Worm (Caenorhabditis elegans) whole organism, L1 larva: Measurements from ENCODE around the gene K08H10.6.
A peak's percentile ranks its signal among the peaks of the same experiment; 100 is the strongest.

Experiments
- C16A3.4 ChIP-seq: fragments of 150-350 bp; optimal IDR thresholded peaks from 2 replicates; lab custom pipeline; 2014; ENCODE audit warnings: missing biosample characterization, missing genetic modification characterization
- aly-2 ChIP-seq: fragments of 150-350 bp; optimal IDR thresholded peaks from 2 replicates; lab custom pipeline; 2014; ENCODE audit warnings: missing biosample characterization, missing genetic modification characterization
- blmp-1 ChIP-seq: fragments of 150-350 bp; optimal IDR thresholded peaks from 2 replicates; lab custom pipeline; 2014; ENCODE audit warnings: missing biosample characterization, missing genetic modification characterization
- ceh-8 ChIP-seq: fragments of 200-800 bp; sonication (Bioruptor generic); optimal IDR thresholded peaks from 2 replicates; lab custom pipeline; 2018; ENCODE audit warnings: mild to moderate bottlenecking, missing genetic modification characterization, moderate library complexity, missing compliant biosample characterization
- ceh-82 ChIP-seq, 3 experiments: fragments of 150-350 bp in 1 of 3; sonication (generic microtip) in 2 of 3; optimal IDR thresholded peaks; 2 replicates each; lab custom pipeline; 2014 to 2017; ENCODE audit warnings: missing biosample characterization in 3 of 3, missing genetic modification characterization in 3 of 3
- ceh-88 ChIP-seq: fragments of 200-800 bp; sonication (Bioruptor generic); IDR thresholded peaks from 2 replicates; pipeline ENCODE4 v1.3.6; 2022; ENCODE audit warnings: missing genetic modification characterization, missing compliant biosample characterization
- ces-1 ChIP-seq: fragments of 150-350 bp; optimal IDR thresholded peaks from 2 replicates; lab custom pipeline; 2014; ENCODE audit warnings: missing biosample characterization, missing genetic modification reagents, missing genetic modification characterization
- efl-1 ChIP-seq, 4 experiments: fragments of 150-350 bp; optimal IDR thresholded peaks in 3 of 4; peaks in 1 of 4; 1 replicate in 1 of 4; 2 replicates in 3 of 4; lab custom pipeline; 2014; ENCODE audit warnings: missing biosample characterization in 2 of 4, missing genetic modification characterization in 2 of 4, missing genetic modification reagents in 2 of 4
- egl-27 ChIP-seq, 2 experiments: fragments of 150-350 bp in 1 of 2; sonication (generic microtip); optimal IDR thresholded peaks; 3 replicates each; lab custom pipeline; 2017 to 2018; ENCODE audit warnings: missing biosample characterization in 2 of 2, missing genetic modification characterization in 2 of 2, missing genetic modification reagents in 2 of 2
- elt-2 ChIP-seq: sonication (generic microtip); optimal IDR thresholded peaks from 2 replicates; lab custom pipeline; 2016; ENCODE audit warnings: missing genetic modification characterization, mild to moderate bottlenecking, inconsistent platforms, missing compliant biosample characterization, missing genetic modification reagents
- elt-3 ChIP-seq, 6 experiments: fragments of 150-350 bp in 1 of 6; sonication (generic microtip); optimal IDR thresholded peaks; 2 replicates each; lab custom pipeline; 2017 to 2018; ENCODE audit warnings: missing biosample characterization in 6 of 6, missing genetic modification characterization in 6 of 6, inconsistent platforms in 1 of 6
- ets-5 ChIP-seq: fragments of 200-800 bp; sonication (Bioruptor generic); IDR thresholded peaks from 2 replicates; pipeline ENCODE4 v1.3.6; 2022; ENCODE audit warnings: missing genetic modification characterization, missing compliant biosample characterization
- fkh-10 ChIP-seq: sonication (generic microtip); optimal IDR thresholded peaks from 2 replicates; lab custom pipeline; 2017; ENCODE audit warnings: missing biosample characterization, missing genetic modification reagents, missing genetic modification characterization
- fkh-4 ChIP-seq: sonication (generic microtip); optimal IDR thresholded peaks from 2 replicates; lab custom pipeline; 2016; ENCODE audit warnings: missing compliant biosample characterization, missing genetic modification characterization, borderline replicate concordance
- fkh-8 ChIP-seq: sonication (generic microtip); optimal IDR thresholded peaks from 2 replicates; lab custom pipeline; 2016; ENCODE audit warnings: mild to moderate bottlenecking, missing genetic modification characterization, missing compliant biosample characterization
- fos-1 ChIP-seq: fragments of 150-350 bp; optimal IDR thresholded peaks from 2 replicates; lab custom pipeline; 2014; ENCODE audit warnings: missing biosample characterization, missing genetic modification characterization
- grh-1 ChIP-seq: fragments of 200-800 bp; sonication (Bioruptor generic); IDR thresholded peaks from 2 replicates; pipeline ENCODE4 v1.3.6; 2022; ENCODE audit warnings: missing genetic modification reagents, missing genetic modification characterization, missing compliant biosample characterization
- hlh-17 ChIP-seq: fragments of 200-800 bp; sonication (Bioruptor generic); optimal IDR thresholded peaks from 2 replicates; lab custom pipeline; 2018; ENCODE audit warnings: missing genetic modification characterization, mild to moderate bottlenecking, missing compliant biosample characterization, moderate library complexity, borderline replicate concordance
- irx-1 ChIP-seq: sonication (generic microtip); optimal IDR thresholded peaks from 2 replicates; lab custom pipeline; 2016; ENCODE audit warnings: missing genetic modification characterization, missing compliant biosample characterization
- lin-13 ChIP-seq: fragments of 150-350 bp; optimal IDR thresholded peaks from 2 replicates; lab custom pipeline; 2014; ENCODE audit warnings: missing biosample characterization, missing genetic modification reagents, missing genetic modification characterization
- lin-14 ChIP-seq: fragments of 200-800 bp; sonication (Bioruptor generic); optimal IDR thresholded peaks from 2 replicates; lab custom pipeline; 2018; ENCODE audit warnings: mild to moderate bottlenecking, missing genetic modification characterization, moderate library complexity, missing compliant biosample characterization
- lin-35 ChIP-seq, 2 experiments: fragments of 150-350 bp; optimal IDR thresholded peaks; 2 replicates each; lab custom pipeline; 2014; ENCODE audit warnings: missing biosample characterization in 2 of 2, missing genetic modification characterization in 2 of 2, missing genetic modification reagents in 2 of 2
- lir-3 ChIP-seq: sonication (generic microtip); optimal IDR thresholded peaks from 2 replicates; lab custom pipeline; 2016; ENCODE audit warnings: mild to moderate bottlenecking, missing genetic modification characterization, moderate library complexity, missing compliant biosample characterization; ENCODE audit not compliant: poor library complexity
- lsy-2 ChIP-seq, 2 experiments: fragments of 150-350 bp; optimal IDR thresholded peaks; 2 replicates each; lab custom pipeline; 2014; ENCODE audit warnings: missing biosample characterization in 2 of 2, missing genetic modification characterization in 2 of 2
- mef-2 ChIP-seq: fragments of 150-350 bp; optimal IDR thresholded peaks from 2 replicates; lab custom pipeline; 2014; ENCODE audit warnings: missing biosample characterization, missing genetic modification characterization
- mep-1 ChIP-seq: fragments of 150-350 bp; optimal IDR thresholded peaks from 2 replicates; lab custom pipeline; 2014; ENCODE audit warnings: missing biosample characterization, missing genetic modification characterization
- nhr-47 ChIP-seq: sonication (generic microtip); optimal IDR thresholded peaks from 2 replicates; lab custom pipeline; 2016; ENCODE audit warnings: mild to moderate bottlenecking, missing genetic modification characterization, moderate library complexity, missing compliant biosample characterization
- nhr-71 ChIP-seq: sonication (generic microtip); optimal IDR thresholded peaks from 2 replicates; lab custom pipeline; 2016; ENCODE audit warnings: mild to moderate bottlenecking, missing genetic modification characterization, moderate library complexity, missing compliant biosample characterization
- nhr-77 ChIP-seq: fragments of 150-350 bp; optimal IDR thresholded peaks from 2 replicates; lab custom pipeline; 2014; ENCODE audit warnings: missing biosample characterization, missing genetic modification characterization
- nhr-85 ChIP-seq: sonication (generic microtip); peaks from one replicate; lab custom pipeline; 2016; ENCODE audit warnings: missing genetic modification characterization, inconsistent platforms, missing compliant biosample characterization
- pax-3 ChIP-seq: fragments of 200-800 bp; sonication (Bioruptor generic); optimal IDR thresholded peaks from 2 replicates; lab custom pipeline; 2018; ENCODE audit warnings: mild to moderate bottlenecking, missing genetic modification characterization, moderate library complexity, missing compliant biosample characterization
- rnt-1 ChIP-seq: sonication (generic microtip); optimal IDR thresholded peaks from 2 replicates; lab custom pipeline; 2016; ENCODE audit warnings: mild to moderate bottlenecking, missing genetic modification characterization, moderate library complexity, missing compliant biosample characterization
- skn-1 ChIP-seq: fragments of 150-350 bp; optimal IDR thresholded peaks from 2 replicates; lab custom pipeline; 2014; ENCODE audit warnings: missing biosample characterization, missing genetic modification characterization
- snu-23 ChIP-seq: sonication (generic microtip); optimal IDR thresholded peaks from 2 replicates; lab custom pipeline; 2016; ENCODE audit warnings: missing genetic modification characterization, missing compliant biosample characterization
- sup-37 ChIP-seq: fragments of 200-800 bp; sonication (Bioruptor generic); optimal IDR thresholded peaks from 2 replicates; lab custom pipeline; 2018; ENCODE audit warnings: mild to moderate bottlenecking, missing genetic modification characterization, missing compliant biosample characterization
- swsn-7 ChIP-seq: sonication (generic microtip); optimal IDR thresholded peaks from 2 replicates; lab custom pipeline; 2016; ENCODE audit warnings: missing genetic modification characterization, missing compliant biosample characterization
- tbx-2 ChIP-seq: sonication (generic microtip); optimal IDR thresholded peaks from 2 replicates; lab custom pipeline; 2016; ENCODE audit warnings: missing genetic modification characterization, missing compliant biosample characterization
- unc-62 ChIP-seq: fragments of 150-350 bp; optimal IDR thresholded peaks from 2 replicates; lab custom pipeline; 2014; ENCODE audit warnings: missing biosample characterization, missing genetic modification reagents, missing genetic modification characterization
- unc-86 ChIP-seq: sonication (generic microtip); optimal IDR thresholded peaks from 2 replicates; lab custom pipeline; 2016; ENCODE audit warnings: missing genetic modification characterization, missing compliant biosample characterization
- unc-98 ChIP-seq: fragments of 200-800 bp; sonication (Bioruptor generic); IDR thresholded peaks from 2 replicates; pipeline ENCODE4 v1.3.6; 2022; ENCODE audit warnings: missing genetic modification characterization, missing compliant biosample characterization
- xbp-1 ChIP-seq: sonication (generic microtip); optimal IDR thresholded peaks from 2 replicates; lab custom pipeline; 2016; ENCODE audit warnings: missing genetic modification characterization, missing compliant biosample characterization
- zip-4 ChIP-seq: fragments of 200-800 bp; sonication (Bioruptor generic); optimal IDR thresholded peaks from 2 replicates; lab custom pipeline; 2018; ENCODE audit warnings: mild to moderate bottlenecking, missing genetic modification characterization, moderate library complexity, missing compliant biosample characterization

K08H10.6 gene

DNA sequence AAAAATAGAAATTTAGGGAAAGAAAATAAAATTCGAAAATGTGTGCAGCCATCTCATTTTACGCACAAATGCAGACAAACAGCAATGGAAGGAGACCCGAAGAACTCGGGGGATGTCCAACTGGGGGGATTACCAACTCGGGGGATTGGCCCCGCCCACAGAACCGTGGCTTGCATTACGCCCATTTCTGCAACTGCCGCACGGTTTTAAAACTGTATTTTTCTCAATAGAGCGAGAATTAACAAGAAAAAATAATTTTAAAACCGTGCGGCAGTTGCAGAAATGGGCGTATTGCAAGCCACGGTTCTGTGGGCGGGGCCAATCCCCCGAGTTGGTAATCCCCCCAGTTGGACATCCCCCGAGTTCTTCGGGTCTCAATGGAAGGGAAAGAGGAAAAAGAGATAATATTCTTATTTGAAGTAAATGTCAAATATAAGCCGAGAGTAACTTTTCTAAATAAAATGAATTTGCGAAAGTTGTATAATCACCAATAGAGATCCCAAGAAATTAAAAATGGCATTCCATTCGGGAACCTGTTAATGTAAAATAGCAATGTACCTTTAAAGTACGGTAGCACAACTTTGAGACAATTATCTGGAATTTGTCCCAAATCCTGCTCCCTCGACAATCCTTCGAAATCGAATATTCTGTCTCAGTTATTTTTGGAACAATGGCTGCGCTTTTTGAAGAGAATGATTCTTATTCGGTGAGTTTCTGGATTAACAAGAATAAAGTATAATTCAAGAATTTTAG, 14.8 kb downstream of the K08H10.6 start, which contains the start of the genes ruvb-1 and tofu-1 (continued):
- TF ChIP-seq ceh-8 (GFP tag; lab: Kevin White, UChicago) = peak; percentile 13
- TF ChIP-seq tbx-2 (tag; lab: Kevin White, UChicago) = peak; percentile 72
- TF ChIP-seq nhr-77 (tag; lab: Kevin White, UChicago) = peak; percentile 24
- peak; percentile 78 for TF ChIP-seq grh-1 (GFP tag; lab: Robert Waterston, UW)
- TF ChIP-seq unc-86 (tag; lab: Kevin White, UChicago) = peak; percentile 64
- peak; percentile 45 for TF ChIP-seq C16A3.4 (tag; lab: Kevin White, UChicago)
- peak in 2 of 3 experiments; percentile 39 to 42 for TF ChIP-seq ceh-82 (tag; optimal IDR thresholded peaks at IDR 0.05; lab: Kevin White, UChicago)
- TF ChIP-seq xbp-1 (tag; lab: Kevin White, UChicago) = peak; percentile 75
- TF ChIP-seq lsy-2 (tag; optimal IDR thresholded peaks at IDR 0.05; lab: Kevin White, UChicago) = peak; percentile 46 to 60
- TF ChIP-seq rnt-1 = peak; percentile 43
- peak; percentile 3 for TF ChIP-seq skn-1 (tag; lab: Kevin White, UChicago)
- TF ChIP-seq blmp-1 (tag; lab: Kevin White, UChicago) = peak; percentile 14
- peak; percentile 59 for TF ChIP-seq mep-1 (tag; lab: Kevin White, UChicago)
- peak; percentile 84 for TF ChIP-seq nhr-47
- peak; percentile 14 for TF ChIP-seq pax-3 (tag; lab: Kevin White, UChicago)

DNA sequence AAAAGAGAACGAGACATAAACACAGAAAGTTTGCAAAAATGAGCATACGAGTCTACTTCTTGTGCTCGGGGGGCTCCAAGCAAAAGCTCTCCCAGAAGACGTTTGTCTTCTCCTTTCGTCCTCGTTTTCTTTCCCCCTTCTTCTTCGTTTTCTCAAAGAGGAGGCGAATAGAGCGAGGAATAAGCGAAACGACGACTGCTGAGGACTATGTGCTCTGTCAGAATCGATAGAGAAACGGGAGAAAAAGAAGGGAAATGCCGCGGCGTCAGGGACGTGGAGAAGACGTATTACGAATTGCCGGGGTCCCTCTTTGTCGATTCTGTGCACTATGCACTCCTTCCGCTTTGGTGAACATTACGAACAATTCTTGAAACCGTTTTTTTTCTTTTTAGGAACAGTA, 17.3 kb downstream of the K08H10.6 start:
- TF ChIP-seq mef-2 (tag; lab: Kevin White, UChicago) = no peak
- TF ChIP-seq ceh-82 (tag; optimal IDR thresholded peaks at IDR 0.05; lab: Kevin White, UChicago) = peak in 1 of 3 experiments; percentile 51
- TF ChIP-seq elt-3 (tag; optimal IDR thresholded peaks at IDR 0.05; lab: Kevin White, UChicago) = no peak
- TF ChIP-seq lin-35 (GFP tag; optimal IDR thresholded peaks at IDR 0.05; lab: Kevin White, UChicago) = no peak
- TF ChIP-seq ets-5 = no peak
- TF ChIP-seq unc-86 (tag; lab: Kevin White, UChicago) = peak; percentile 33
- no peak for TF ChIP-seq efl-1 (optimal IDR thresholded peaks at IDR 0.05; lab: Kevin White, UChicago)
- TF ChIP-seq efl-1 (GFP tag; optimal IDR thresholded peaks at IDR 0.05 in 1 of 2; lab: Kevin White, UChicago) = no peak
- no peak for TF ChIP-seq unc-98 (GFP tag; lab: Robert Waterston, UW)
- no peak for TF ChIP-seq C16A3.4 (tag; lab: Kevin White, UChicago)
- no peak for TF ChIP-seq fkh-4 (tag; lab: Kevin White, UChicago)
- TF ChIP-seq lin-13 (GFP tag; lab: Kevin White, UChicago) = no peak
- TF ChIP-seq elt-2 (tag; lab: Kevin White, UChicago) = no peak
- TF ChIP-seq blmp-1 (tag; lab: Kevin White, UChicago) = no peak
- peak; percentile 19 for TF ChIP-seq swsn-7 (tag; lab: Kevin White, UChicago)
- TF ChIP-seq nhr-77 (tag; lab: Kevin White, UChicago) = no peak
- no peak for TF ChIP-seq ces-1 (GFP tag; lab: Kevin White, UChicago)
- peak; percentile 11 for TF ChIP-seq snu-23 (GFP tag; lab: Kevin White, UChicago)
- TF ChIP-seq aly-2 (tag; lab: Kevin White, UChicago) = no peak
- TF ChIP-seq lin-14 (GFP tag; lab: Kevin White, UChicago) = peak; percentile 83
- TF ChIP-seq lsy-2 (tag; optimal IDR thresholded peaks at IDR 0.05; lab: Kevin White, UChicago) = peak in 1 of 2 experiments; percentile 9
- no peak for TF ChIP-seq lir-3
- TF ChIP-seq unc-62 (GFP tag; lab: Kevin White, UChicago) = no peak
- TF ChIP-seq nhr-71 = peak; percentile 19
- TF ChIP-seq sup-37 (GFP tag; lab: Kevin White, UChicago) = no peak
- no peak for TF ChIP-seq nhr-85 (tag; lab: Kevin White, UChicago)
- TF ChIP-seq hlh-17 (GFP tag; lab: Kevin White, UChicago) = no peak
- peak; percentile 50 for TF ChIP-seq fkh-8 (tag; lab: Kevin White, UChicago)
- no peak for TF ChIP-seq ceh-88 (GFP tag; lab: Robert Waterston, UW)
- no peak for TF ChIP-seq egl-27 (tag; optimal IDR thresholded peaks at IDR 0.05; lab: Kevin White, UChicago)
- no peak for TF ChIP-seq irx-1 (tag; lab: Kevin White, UChicago)
- peak; percentile 26 for TF ChIP-seq mep-1 (tag; lab: Kevin White, UChicago)
- no peak for TF ChIP-seq fos-1 (tag; lab: Kevin White, UChicago)
- TF ChIP-seq zip-4 (GFP tag; lab: Kevin White, UChicago) = no peak
- TF ChIP-seq fkh-10 (GFP tag; lab: Kevin White, UChicago) = peak; percentile 32
- TF ChIP-seq nhr-47 = peak; percentile 12
